Worm (Caenorhabditis elegans): ENCODE measurements around the gene ctsa-4.2.

Gene ctsa-4.2

DNA sequence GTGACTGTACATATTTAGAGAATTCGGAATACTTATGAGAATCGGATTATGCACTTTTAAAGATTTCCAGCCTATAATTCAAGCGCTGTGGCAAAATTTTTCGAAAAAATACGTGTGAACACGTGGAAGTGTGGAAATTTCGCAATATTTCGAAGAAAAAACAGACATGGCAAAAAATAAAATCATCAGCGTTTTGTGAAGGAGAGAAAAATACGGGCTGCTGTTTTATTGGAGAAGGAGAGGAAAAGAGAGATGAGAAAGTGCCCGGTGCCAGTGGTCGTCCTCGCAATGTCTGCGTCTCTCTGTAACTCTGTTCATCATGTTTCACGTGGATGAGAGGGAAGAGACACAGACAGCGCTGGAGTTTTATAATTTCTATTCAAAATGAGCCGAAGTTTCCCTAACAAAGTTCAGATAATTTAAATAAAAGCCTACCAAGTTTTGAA is 6.3 kb upstream of the ctsa-4.2 start:
- TF ChIP-seq madf-6 (GFP tag; IDR thresholded peaks at IDR 0.05) (peak; percentile 70), Y79H2A.3 (GFP tag; conservative IDR thresholded peaks at IDR 0.05) (0 out of 2 replicates have a peak, but pooled peaks have one; percentile 7), nfya-2 (GFP tag; IDR thresholded peaks at IDR 0.05) (no peak), mcd-1 (GFP tag; IDR thresholded peaks at IDR 0.05) (peak; percentile 72), let-526 (GFP tag; IDR thresholded peaks at IDR 0.05) (no peak), ceh-40 (GFP tag; IDR thresholded peaks at IDR 0.05) (no peak), T07F8.4 (tag; optimal IDR thresholded peaks at IDR 0.05) (peak; percentile 60), F10E7.11 (tag; optimal IDR thresholded peaks at IDR 0.05) (peak; percentile 74), Y67H2A.10 (GFP tag; conservative IDR thresholded peaks at IDR 0.05) (no peak), nhr-90 (tag; optimal IDR thresholded peaks at IDR 0.05) (peak; percentile 49), attf-3 (GFP tag; conservative IDR thresholded peaks at IDR 0.05) (no peak), ztf-26 (tag; optimal IDR thresholded peaks at IDR 0.05) (peak; percentile 64), akir-1 (GFP tag; optimal IDR thresholded peaks at IDR 0.05) (no peak), ztf-6 (GFP tag; IDR thresholded peaks at IDR 0.05) (no peak), dpl-1 (GFP tag; optimal IDR thresholded peaks at IDR 0.05) (peak; percentile 13), hrde-1 (tag; optimal IDR thresholded peaks at IDR 0.05; ENCODE audit: borderline replicate concordance) (peak; percentile 62), lag-1 (GFP tag; IDR thresholded peaks at IDR 0.05) (no peak), C06A6.2 (GFP tag; conservative IDR thresholded peaks at IDR 0.05) (peak; percentile 61), lin-40 (tag; optimal IDR thresholded peaks at IDR 0.05) (peak; percentile 72), die-1 (tag; optimal IDR thresholded peaks at IDR 0.05) (peak; percentile 54), tbp1 (GFP tag; optimal IDR thresholded peaks at IDR 0.05) (peak; percentile 62), snpc-3.4 (tag; optimal IDR thresholded peaks at IDR 0.05) (peak; percentile 58), fkh-3 (tag; optimal IDR thresholded peaks at IDR 0.05) (peak; percentile 51), F52B5.7 (tag; optimal IDR thresholded peaks at IDR 0.05) (peak; percentile 91), sdz-38 (tag; optimal IDR thresholded peaks at IDR 0.05) (no peak), ceh-100 (GFP tag; IDR thresholded peaks at IDR 0.05) (0 out of 2 replicates have a peak, but pooled peaks have one; percentile 24), nhr-27 (tag; optimal IDR thresholded peaks at IDR 0.05) (no peak), F57A8.1 (GFP tag; optimal IDR thresholded peaks at IDR 0.05) (no peak), atf-7 (tag; optimal IDR thresholded peaks at IDR 0.05) (peak; percentile 44), pha-4 (tag; optimal IDR thresholded peaks at IDR 0.05) (no peak), tlf-1 (GFP tag; optimal IDR thresholded peaks at IDR 0.05) (peak; percentile 85), B0019.2 (GFP tag; conservative IDR thresholded peaks at IDR 0.05) (no peak), Y95B8A.8 (GFP tag; IDR thresholded peaks at IDR 0.05) (peak; percentile 86), somi-1 (GFP tag; optimal IDR thresholded peaks at IDR 0.05) (peak; percentile 72), Y53F4B.3 (GFP tag; IDR thresholded peaks at IDR 0.05) (no peak), nhr-120 (GFP tag; IDR thresholded peaks at IDR 0.05) (0 out of 2 replicates have a peak, but pooled peaks have one; percentile 56), mxl-1 (tag; optimal IDR thresholded peaks at IDR 0.05) (no peak), sea-2 (GFP tag; IDR thresholded peaks at IDR 0.05) (no peak), aptf-2 (GFP tag; conservative IDR thresholded peaks at IDR 0.05) (no peak), ama-1 (optimal IDR thresholded peaks at IDR 0.05) (peak; percentile 80), ama-1 (GFP tag; optimal IDR thresholded peaks at IDR 0.05) (peak in 1 of 2 experiments; percentile 52), F55B11.4 (tag; optimal IDR thresholded peaks at IDR 0.05; ENCODE audit: borderline replicate concordance, insufficient read depth) (no peak), C17E4.6 (GFP tag; IDR thresholded peaks at IDR 0.05) (peak; percentile 61; the same call in 1 of the 2 replicates), unc-62 (GFP tag; optimal IDR thresholded peaks at IDR 0.05) (no peak), F37B4.10 (GFP tag; IDR thresholded peaks at IDR 0.05) (no peak), him-1 (tag; optimal IDR thresholded peaks at IDR 0.05) (no peak), chd-7 (tag; optimal IDR thresholded peaks at IDR 0.05) (peak; percentile 95), snpc-4 (GFP tag; optimal IDR thresholded peaks at IDR 0.05) (no peak), snpc-4 (tag; optimal IDR thresholded peaks at IDR 0.05) (peak in 3 of 4 experiments; percentile 50 to 64 (median 53)), K11D2.4 (GFP tag; IDR thresholded peaks at IDR 0.05) (peak; percentile 79)
